Worm (Caenorhabditis elegans) whole organism, young adult: Measurements from ENCODE around the gene T15H9.5.

Experiments used
- F33H1.4 ChIP-seq: fragments of 200-800 bp; sonication (Bioruptor generic); IDR thresholded peaks from 2 replicates; pipeline ENCODE4 v1.3.6; 2022; ENCODE audit warnings: missing genetic modification reagents, missing genetic modification characterization, missing compliant biosample characterization
- F52B5.7 ChIP-seq: sonication (generic microtip); optimal IDR thresholded peaks from 2 replicates; lab custom pipeline; 2016; ENCODE audit warnings: mild to moderate bottlenecking, missing genetic modification characterization, missing compliant biosample characterization
- K12H6.12 ChIP-seq: fragments of 200-800 bp; sonication (Bioruptor generic); optimal IDR thresholded peaks from 2 replicates; lab custom pipeline; 2018; ENCODE audit warnings: mild to moderate bottlenecking, missing genetic modification characterization, missing compliant biosample characterization
- Y56A3A.18 ChIP-seq: fragments of 200-800 bp; sonication (Bioruptor generic); IDR thresholded peaks from 2 replicates; pipeline ENCODE4 v1.3.6; 2022; ENCODE audit warnings: missing genetic modification reagents, missing genetic modification characterization, missing compliant biosample characterization
- Y79H2A.3 ChIP-seq: fragments of 200-800 bp; sonication (Bioruptor generic); conservative IDR thresholded peaks from 2 replicates; pipeline ENCODE4 v1.3.6; 2022; ENCODE audit warnings: missing genetic modification reagents, missing genetic modification characterization, missing compliant biosample characterization
- ceh-27 ChIP-seq: fragments of 200-800 bp; sonication (Bioruptor generic); optimal IDR thresholded peaks from 2 replicates; lab custom pipeline; 2018; ENCODE audit warnings: mild to moderate bottlenecking, missing genetic modification characterization, moderate library complexity, missing compliant biosample characterization
- egl-18 ChIP-seq: fragments of 200-800 bp; sonication (Bioruptor generic); IDR thresholded peaks from 2 replicates; pipeline ENCODE4 v1.3.6; 2022; ENCODE audit warnings: missing genetic modification reagents, missing genetic modification characterization, missing compliant biosample characterization
- hsf-1 ChIP-seq: fragments of 200-800 bp; sonication (Bioruptor generic); IDR thresholded peaks from 2 replicates; pipeline ENCODE4 v1.3.6; 2022; ENCODE audit warnings: missing genetic modification reagents, missing genetic modification characterization, missing compliant biosample characterization
- madf-8 ChIP-seq: fragments of 200-800 bp; sonication (Bioruptor generic); conservative IDR thresholded peaks from 2 replicates; pipeline ENCODE4 v1.3.6; 2022; ENCODE audit warnings: missing genetic modification reagents, missing genetic modification characterization, missing compliant biosample characterization
- nhr-80 ChIP-seq: sonication (generic microtip); optimal IDR thresholded peaks from 2 replicates; lab custom pipeline; 2016; ENCODE audit warnings: missing genetic modification characterization, missing compliant biosample characterization
- pha-4 ChIP-seq: fragments of 150-350 bp; sonication (generic microtip); optimal IDR thresholded peaks from 2 replicates; lab custom pipeline; 2014; ENCODE audit warnings: missing biosample characterization, missing genetic modification reagents, missing genetic modification characterization
- repo-1 ChIP-seq: sonication (generic microtip); optimal IDR thresholded peaks from 2 replicates; lab custom pipeline; 2017; ENCODE audit warnings: mild to moderate bottlenecking, missing genetic modification characterization, missing compliant biosample characterization
- sdz-38 ChIP-seq: sonication (generic microtip); optimal IDR thresholded peaks from 2 replicates; lab custom pipeline; 2016; ENCODE audit warnings: missing genotype, missing genetic modification characterization, missing compliant biosample characterization

ce11 chrII:9601069-9601468 lies 10.2 kb downstream of the T15H9.5 start:
- TF ChIP-seq Y79H2A.3 (GFP tag; lab: Robert Waterston, UW), result no peak
- no peak for TF ChIP-seq hsf-1 (GFP tag; lab: Robert Waterston, UW)
- TF ChIP-seq sdz-38 (tag; lab: Kevin White, UChicago), result no peak
- no peak for TF ChIP-seq F52B5.7
- TF ChIP-seq madf-8 (GFP tag; lab: Robert Waterston, UW), result no peak
- no peak for TF ChIP-seq K12H6.12
- no peak for TF ChIP-seq pha-4 (tag; lab: Kevin White, UChicago)
- TF ChIP-seq egl-18 (GFP tag; lab: Robert Waterston, UW), result no peak
- TF ChIP-seq repo-1 (tag; lab: Kevin White, UChicago), result no peak
- TF ChIP-seq F33H1.4 (GFP tag; lab: Robert Waterston, UW), result no peak
- TF ChIP-seq nhr-80 (tag; lab: Kevin White, UChicago), result peak; percentile 83
- no peak for TF ChIP-seq Y56A3A.18 (GFP tag; lab: Robert Waterston, UW)
- no peak for TF ChIP-seq ceh-27 (GFP tag; lab: Kevin White, UChicago)
